Worm (Caenorhabditis elegans): ENCODE results near the gene W06F12.3.

ce11 chrIII:13735008-13735407, at the start of gene W06F12.3:
- TF ChIP-seq ZK546.5 (tag; optimal IDR thresholded peaks at IDR 0.05) (no peak), nfya-1 (tag; optimal IDR thresholded peaks at IDR 0.05; ENCODE audit: insufficient read depth) (no peak), lin-15B (tag; optimal IDR thresholded peaks at IDR 0.05) (no peak), nhr-76 (tag; optimal IDR thresholded peaks at IDR 0.05) (no peak), nhr-67 (tag; optimal IDR thresholded peaks at IDR 0.05) (no peak), unc-62 (GFP tag; optimal IDR thresholded peaks at IDR 0.05) (no peak), ztf-11 (tag; optimal IDR thresholded peaks at IDR 0.05) (no peak), nhr-237 (tag; optimal IDR thresholded peaks at IDR 0.05) (no peak), sea-2 (GFP tag; optimal IDR thresholded peaks at IDR 0.05) (no peak), nhr-25 (tag; optimal IDR thresholded peaks at IDR 0.05) (no peak), nhr-28 (tag; optimal IDR thresholded peaks at IDR 0.05) (no peak), ztf-4 (tag; optimal IDR thresholded peaks at IDR 0.05) (no peak), ama-1 (optimal IDR thresholded peaks at IDR 0.05) (no peak), snpc-4 (tag; optimal IDR thresholded peaks at IDR 0.05) (no peak)

All from whole organism, L3 larva.